Fruit fly (Drosophila melanogaster): ENCODE measurements around the gene slmo.

DNA sequence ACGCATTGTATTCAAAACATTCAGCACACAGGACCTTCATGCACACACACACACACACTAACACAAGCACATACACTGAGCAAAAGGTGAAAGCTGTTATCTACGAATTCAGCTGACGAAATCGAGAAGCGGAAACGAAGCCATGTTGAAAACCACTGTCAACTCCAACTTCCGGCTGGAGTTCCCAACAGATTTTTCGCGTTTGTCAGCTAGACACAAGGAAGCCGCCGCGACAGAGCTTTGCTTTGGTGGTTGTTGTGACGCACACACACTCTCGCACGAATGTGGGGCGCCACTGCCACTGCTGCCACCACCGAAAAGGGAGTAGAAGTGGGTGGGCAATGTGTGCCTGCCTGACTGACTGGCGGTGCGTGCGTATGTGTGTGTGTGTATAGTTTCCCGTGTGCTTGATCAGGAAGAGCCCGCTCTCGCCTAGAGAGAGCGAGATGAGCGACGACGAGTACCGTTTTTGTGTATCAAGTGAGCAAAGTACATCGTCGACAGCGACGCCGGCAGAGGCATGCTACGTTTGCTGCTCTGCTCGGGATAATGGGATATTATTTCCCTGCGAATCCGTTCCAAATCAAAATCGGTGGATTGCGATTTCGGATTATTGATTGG lies 50.8 kb downstream of the slmo start:
- TF ChIP-seq pad (GFP tag; optimal IDR thresholded peaks at IDR 0.05) (no peak), CG5204 (GFP tag; optimal IDR thresholded peaks at IDR 0.05) (no peak), ovo (GFP tag; optimal IDR thresholded peaks at IDR 0.05) (no peak), kay (GFP tag; ENCODE audit: borderline replicate concordance) (no peak), Mnt (GFP tag; optimal IDR thresholded peaks at IDR 0.05) (no peak), Crg-1 (GFP tag; optimal IDR thresholded peaks at IDR 0.05) (no peak), tj (GFP tag; optimal IDR thresholded peaks at IDR 0.05) (no peak)

All from whole organism, adult.